Fruit fly (Drosophila melanogaster) whole organism, embryonic: Measurements from ENCODE around the gene mRpL40.

Experiments
- Bgb ChIP-seq: fragments of 200-800 bp; sonication (Bioruptor generic); IDR thresholded peaks from 2 replicates; pipeline ENCODE4 v1.3.6; 2022; ENCODE audit warnings: missing biosample characterization, missing genetic modification characterization; ENCODE audit not compliant: partially characterized antibody
- CG10209 ChIP-seq: fragments of 200-800 bp; sonication (Bioruptor generic); optimal IDR thresholded peaks from 3 replicates; lab custom pipeline; 2017; ENCODE audit warnings: missing biosample characterization, mild to moderate bottlenecking, missing genetic modification characterization, missing genetic modification reagents
- CG11695 ChIP-seq: fragments of 200-800 bp; sonication (Bioruptor generic); IDR thresholded peaks from 3 replicates; pipeline ENCODE4 v1.3.6; 2022; ENCODE audit warnings: missing biosample characterization, missing genetic modification characterization
- CG1233 ChIP-seq: fragments of 200-800 bp; sonication (Bioruptor generic); optimal IDR thresholded peaks from 4 replicates; lab custom pipeline; 2018; ENCODE audit warnings: missing biosample characterization, mild to moderate bottlenecking, missing genetic modification characterization
- CG13123 ChIP-seq: fragments of 200-800 bp; sonication (Bioruptor generic); optimal IDR thresholded peaks from 2 replicates; lab custom pipeline; 2016; ENCODE audit warnings: missing biosample characterization, missing genetic modification characterization
- CG16863 ChIP-seq: fragments of 200-800 bp; sonication (Bioruptor generic); optimal IDR thresholded peaks from 3 replicates; lab custom pipeline; 2016; ENCODE audit warnings: missing biosample characterization, missing genetic modification characterization
- CG17328 ChIP-seq: fragments of 200-800 bp; sonication (Bioruptor generic); IDR thresholded peaks from 2 replicates; pipeline ENCODE4 v1.3.6; 2022; ENCODE audit warnings: missing biosample characterization, missing genetic modification characterization
- CG2199 ChIP-seq: fragments of 200-800 bp; sonication (Bioruptor generic); IDR thresholded peaks from 3 replicates; pipeline ENCODE4 v1.3.6; 2022; ENCODE audit warnings: missing biosample characterization, missing genetic modification characterization
- CG2712 ChIP-seq: fragments of 200-800 bp; optimal IDR thresholded peaks from 3 replicates; lab custom pipeline; 2019; ENCODE audit warnings: missing biosample characterization, mild to moderate bottlenecking, missing genetic modification characterization, moderate library complexity
- CG2875 ChIP-seq: fragments of 200-800 bp; sonication (Bioruptor generic); optimal IDR thresholded peaks from 2 replicates; lab custom pipeline; 2017; ENCODE audit warnings: missing biosample characterization, mild to moderate bottlenecking, missing genetic modification characterization, missing genetic modification reagents
- CG3726 ChIP-seq: fragments of 200-800 bp; sonication (Bioruptor generic); IDR thresholded peaks from 3 replicates; pipeline ENCODE4, ENCODE4 v1.3.6; 2022; ENCODE audit warnings: missing biosample characterization, missing genetic modification characterization
- CG4360 ChIP-seq: fragments of 200-800 bp; sonication (Bioruptor generic); IDR thresholded peaks from 2 replicates; pipeline ENCODE4 v1.3.6; 2022; ENCODE audit warnings: missing biosample characterization, missing genetic modification characterization
- CG4730 ChIP-seq: fragments of 200-800 bp; sonication (Bioruptor generic); IDR thresholded peaks from 2 replicates; pipeline ENCODE4 v1.3.6; 2022; ENCODE audit warnings: missing biosample characterization, missing genetic modification characterization
- CG7839 ChIP-seq: fragments of 200-800 bp; sonication (Bioruptor generic); optimal IDR thresholded peaks from 3 replicates; lab custom pipeline; 2018; ENCODE audit warnings: missing biosample characterization, mild to moderate bottlenecking, missing genetic modification characterization, moderate library complexity
- CG7963 ChIP-seq: fragments of 200-800 bp; sonication (Bioruptor generic); IDR thresholded peaks from 3 replicates; pipeline ENCODE4 v1.3.6; 2022; ENCODE audit warnings: missing biosample characterization, missing genetic modification characterization; ENCODE audit not compliant: partially characterized antibody
- CG8281 ChIP-seq: fragments of 200-800 bp; sonication (Bioruptor generic); optimal IDR thresholded peaks from 2 replicates; lab custom pipeline; 2018; ENCODE audit warnings: missing biosample characterization, mild to moderate bottlenecking, missing genetic modification characterization, moderate library complexity
- CG8290 ChIP-seq, 3 experiments: fragments of 200-800 bp; sonication (Bioruptor generic); optimal IDR thresholded peaks; 2 replicates each; lab custom pipeline; 2016 to 2019; ENCODE audit warnings: missing biosample characterization in 3 of 3, missing genetic modification characterization in 3 of 3, mild to moderate bottlenecking in 2 of 3, moderate library complexity in 1 of 3
- Elba2 ChIP-seq: fragments of 200-800 bp; sonication (Bioruptor generic); optimal IDR thresholded peaks from 3 replicates; lab custom pipeline; 2016; ENCODE audit warnings: missing biosample characterization, missing genetic modification characterization
- Ets97D ChIP-seq: fragments of 200-800 bp; sonication (Bioruptor generic); optimal IDR thresholded peaks from 3 replicates; lab custom pipeline; 2016; ENCODE audit warnings: missing biosample characterization, missing genetic modification characterization
- HLH4C ChIP-seq: fragments of 200-800 bp; sonication (Bioruptor generic); IDR thresholded peaks from 3 replicates; pipeline ENCODE4 v1.3.6; 2022; ENCODE audit warnings: missing biosample characterization, missing genetic modification characterization; ENCODE audit not compliant: partially characterized antibody
- Hr3 ChIP-seq: fragments of 200-800 bp; sonication (Bioruptor generic); optimal IDR thresholded peaks from 3 replicates; lab custom pipeline; 2016; ENCODE audit warnings: missing biosample characterization, missing genetic modification characterization
- MTF-1 ChIP-seq: fragments of 200-800 bp; sonication (Bioruptor generic); optimal IDR thresholded peaks from 2 replicates; lab custom pipeline; 2018; ENCODE audit warnings: missing biosample characterization, mild to moderate bottlenecking, missing genetic modification characterization, borderline replicate concordance
- Nf-YB ChIP-seq: fragments of 200-800 bp; sonication (Bioruptor generic); optimal IDR thresholded peaks from 3 replicates; lab custom pipeline; 2019; ENCODE audit warnings: missing biosample characterization, mild to moderate bottlenecking, missing genetic modification characterization, moderate library complexity
- Scr ChIP-seq: fragments of 200-800 bp; sonication (Bioruptor generic); IDR thresholded peaks from 2 replicates; pipeline ENCODE4 v1.3.6; 2022; ENCODE audit warnings: missing biosample characterization, missing genetic modification characterization; ENCODE audit not compliant: partially characterized antibody
- Sry-β ChIP-seq: fragments of 200-800 bp; sonication (Bioruptor generic); optimal IDR thresholded peaks from 2 replicates; lab custom pipeline; 2018; ENCODE audit warnings: missing biosample characterization, mild to moderate bottlenecking, missing genetic modification characterization, moderate library complexity
- Ssrp ChIP-seq: fragments of 200-800 bp; sonication (Bioruptor generic); optimal IDR thresholded peaks from 2 replicates; lab custom pipeline; 2018; ENCODE audit warnings: missing biosample characterization, mild to moderate bottlenecking, missing genetic modification characterization, moderate library complexity
- Usf ChIP-seq: fragments of 200-800 bp; sonication (Bioruptor generic); optimal IDR thresholded peaks from 2 replicates; lab custom pipeline; 2017; ENCODE audit warnings: missing genotype, missing biosample characterization, missing genetic modification characterization
- amos ChIP-seq: fragments of 200-800 bp; sonication (Bioruptor generic); IDR thresholded peaks from 2 replicates; pipeline ENCODE4 v1.3.6; 2022; ENCODE audit warnings: missing biosample characterization, missing genetic modification characterization; ENCODE audit not compliant: partially characterized antibody
- bigmax ChIP-seq: fragments of 200-800 bp; sonication (Bioruptor generic); optimal IDR thresholded peaks from 2 replicates; lab custom pipeline; 2018; ENCODE audit warnings: missing biosample characterization, mild to moderate bottlenecking, missing genetic modification characterization
- emc ChIP-seq: fragments of 200-800 bp; sonication (Bioruptor generic); optimal IDR thresholded peaks from 2 replicates; lab custom pipeline; 2016; ENCODE audit warnings: missing biosample characterization, missing genetic modification characterization
- gcm ChIP-seq: fragments of 200-800 bp; sonication (Bioruptor generic); optimal IDR thresholded peaks from 2 replicates; lab custom pipeline; 2019; ENCODE audit warnings: missing biosample characterization, mild to moderate bottlenecking, missing genetic modification characterization, moderate library complexity
- hkb ChIP-seq, 2 experiments: fragments of 200-800 bp in 1 of 2; fragments of >200 bp in 1 of 2; sonication (Bioruptor generic) in 1 of 2; IDR thresholded peaks in 1 of 2; optimal IDR thresholded peaks in 1 of 2; 2 replicates each; pipeline versions ENCODE4 v1.3.6 to Lab custom; 2017 to 2022; ENCODE audit warnings: missing biosample characterization in 1 of 2, missing genetic modification characterization in 1 of 2
- jumu ChIP-seq: fragments of 200-800 bp; sonication (Bioruptor generic); optimal IDR thresholded peaks from 3 replicates; lab custom pipeline; 2016; ENCODE audit warnings: missing biosample characterization, missing genetic modification characterization
- kay ChIP-seq: fragments of 200-800 bp; sonication (Bioruptor generic); optimal IDR thresholded peaks from 2 replicates; lab custom pipeline; 2016; ENCODE audit warnings: missing biosample characterization, missing genetic modification characterization
- lab ChIP-seq: fragments of 200-800 bp; sonication (Bioruptor generic); optimal IDR thresholded peaks from 3 replicates; lab custom pipeline; 2017; ENCODE audit warnings: missing biosample characterization, missing genetic modification characterization, mild to moderate bottlenecking, moderate library complexity, missing genetic modification reagents
- pfk ChIP-seq: fragments of 200-800 bp; sonication (Bioruptor generic); optimal IDR thresholded peaks from 2 replicates; lab custom pipeline; 2018; ENCODE audit warnings: missing biosample characterization, mild to moderate bottlenecking, missing genetic modification characterization, moderate library complexity
- twi ChIP-seq: fragments of 200-800 bp; optimal IDR thresholded peaks from 2 replicates; lab custom pipeline; 2019; ENCODE audit warnings: missing biosample characterization, mild to moderate bottlenecking, missing genetic modification characterization, moderate library complexity
- wek ChIP-seq: fragments of 200-800 bp; sonication (Bioruptor generic); optimal IDR thresholded peaks from 3 replicates; lab custom pipeline; 2018; ENCODE audit warnings: missing biosample characterization, mild to moderate bottlenecking, missing genetic modification characterization, moderate library complexity
- zen ChIP-seq: fragments of 200-800 bp; sonication (Bioruptor generic); optimal IDR thresholded peaks from 3 replicates; lab custom pipeline; 2018; ENCODE audit warnings: missing biosample characterization, mild to moderate bottlenecking, missing genetic modification characterization, moderate library complexity

mRpL40 gene

dm6 chr3R:11372053-11373016, 35.4 kb upstream of the mRpL40 start (continued):
- no peak for TF ChIP-seq CG1233 (GFP tag; lab: Kevin White, UChicago)
- TF ChIP-seq CG13123 (GFP tag; lab: Kevin White, UChicago), result no peak
- no peak for TF ChIP-seq pfk (GFP tag; lab: Kevin White, UChicago)
- 0 out of 2 replicates have a peak, but pooled peaks have one; percentile 11 for TF ChIP-seq Scr (GFP tag; lab: Robert Waterston, UW)
- TF ChIP-seq Sry-β (GFP tag; lab: Kevin White, UChicago), result no peak
- no peak for TF ChIP-seq twi (tag; lab: Kevin White, UChicago)
- TF ChIP-seq CG16863, result peak; percentile 13
- TF ChIP-seq gcm (GFP tag; lab: Kevin White, UChicago), result peak; percentile 68
- TF ChIP-seq kay (GFP tag; lab: Kevin White, UChicago), result no peak
- TF ChIP-seq CG4730, result no peak
- peak; percentile 36 for TF ChIP-seq wek (GFP tag; lab: Kevin White, UChicago)
- TF ChIP-seq CG2199, result peak; percentile 40; the same call in 1 of the 3 replicates
- TF ChIP-seq Elba2, result no peak
- no peak for TF ChIP-seq CG7839 (tag; lab: Kevin White, UChicago)
- no peak for TF ChIP-seq Hr3 (GFP tag; lab: Kevin White, UChicago)
- TF ChIP-seq CG7963, result 0 out of 3 replicates have a peak, but pooled peaks have one; percentile 44
- TF ChIP-seq CG2875 (GFP tag; lab: Kevin White, UChicago), result no peak
- no peak for TF ChIP-seq emc
- TF ChIP-seq CG17328 (GFP tag; lab: Robert Waterston, UW), result peak; percentile 51
- peak; percentile 36; the same call in 1 of the 2 replicates for TF ChIP-seq Bgb (GFP tag; lab: Robert Waterston, UW)
- no peak for TF ChIP-seq CG8281 (tag; lab: Kevin White, UChicago)
- no peak for TF ChIP-seq MTF-1
- TF ChIP-seq CG2712 (tag; lab: Kevin White, UChicago), result peak; percentile 43
- TF ChIP-seq CG4360 (GFP tag; lab: Robert Waterston, UW), result peak; percentile 94
- peak; percentile 34 for TF ChIP-seq lab (GFP tag; lab: Kevin White, UChicago)
- TF ChIP-seq HLH4C, result 0 out of 3 replicates have a peak, but pooled peaks have one; percentile 31
- 0 out of 3 replicates have a peak, but pooled peaks have one; percentile 16 for TF ChIP-seq CG11695 (GFP tag; lab: Robert Waterston, UW)
- no peak for TF ChIP-seq CG8290 (GFP tag; optimal IDR thresholded peaks at IDR 0.05; lab: Kevin White, UChicago)
- no peak for TF ChIP-seq CG8290 (tag; optimal IDR thresholded peaks at IDR 0.05; lab: Kevin White, UChicago)
- no peak for TF ChIP-seq bigmax (GFP tag; lab: Kevin White, UChicago)
- peak; percentile 32 for TF ChIP-seq zen
- TF ChIP-seq jumu (GFP tag; lab: Kevin White, UChicago), result no peak
- peak; percentile 12 for TF ChIP-seq CG10209 (GFP tag; lab: Kevin White, UChicago)
- no peak for TF ChIP-seq Ssrp (tag; lab: Kevin White, UChicago)
- TF ChIP-seq Ets97D (GFP tag; lab: Kevin White, UChicago), result peak; percentile 37
- no peak for TF ChIP-seq Usf
- no peak for TF ChIP-seq CG3726 (GFP tag; lab: Robert Waterston, UW)
- TF ChIP-seq amos, result peak; percentile 32
- TF ChIP-seq Nf-YB, result peak; percentile 96
- TF ChIP-seq hkb (optimal IDR thresholded peaks at IDR 0.05; lab: Kevin White, UChicago), result no peak
- no peak for TF ChIP-seq hkb (GFP tag; IDR thresholded peaks at IDR 0.05; lab: Robert Waterston, UW)
- TF ChIP-seq, all 482 proteins: peak for 134
